Worm (Caenorhabditis elegans) whole organism, L4 larva: ENCODE data around the gene grld-1.

ENCODE experiments used
- F10B5.3 ChIP-seq: sonication (generic microtip); optimal IDR thresholded peaks from 2 replicates; lab custom pipeline; 2016; ENCODE audit warnings: mild to moderate bottlenecking, missing genetic modification characterization, missing compliant biosample characterization
- aly-2 ChIP-seq: sonication (generic microtip); optimal IDR thresholded peaks from 2 replicates; lab custom pipeline; 2018; ENCODE audit warnings: missing biosample characterization, missing genetic modification characterization
- arid-1 ChIP-seq: fragments of 200-800 bp; sonication (Bioruptor generic); conservative IDR thresholded peaks from 2 replicates; pipeline ENCODE4 v1.3.6; 2022; ENCODE audit warnings: missing genetic modification reagents, missing genetic modification characterization, missing compliant biosample characterization
- daf-16 ChIP-seq, 3 experiments: sonication (generic microtip); optimal IDR thresholded peaks; 2 replicates each; lab custom pipeline; 2016 to 2017; ENCODE audit warnings: missing genetic modification characterization in 3 of 3, missing genetic modification reagents in 3 of 3, mild to moderate bottlenecking in 2 of 3, missing compliant biosample characterization in 2 of 3, missing biosample characterization in 1 of 3, moderate library complexity in 1 of 3
- duxl-1 ChIP-seq: sonication (generic microtip); optimal IDR thresholded peaks from 2 replicates; lab custom pipeline; 2016; ENCODE audit warnings: mild to moderate bottlenecking, missing genetic modification characterization, moderate library complexity, missing compliant biosample characterization; ENCODE audit not compliant: poor library complexity
- lsy-2 ChIP-seq, 2 experiments: fragments of 150-350 bp in 1 of 2; sonication (generic microtip) in 1 of 2; optimal IDR thresholded peaks; 2 replicates each; lab custom pipeline; 2014 to 2017; ENCODE audit warnings: missing biosample characterization in 2 of 2, missing genetic modification characterization in 2 of 2
- ztf-11 ChIP-seq: fragments of 150-350 bp; optimal IDR thresholded peaks from 2 replicates; lab custom pipeline; 2014; ENCODE audit warnings: missing biosample characterization, missing genetic modification characterization

DNA sequence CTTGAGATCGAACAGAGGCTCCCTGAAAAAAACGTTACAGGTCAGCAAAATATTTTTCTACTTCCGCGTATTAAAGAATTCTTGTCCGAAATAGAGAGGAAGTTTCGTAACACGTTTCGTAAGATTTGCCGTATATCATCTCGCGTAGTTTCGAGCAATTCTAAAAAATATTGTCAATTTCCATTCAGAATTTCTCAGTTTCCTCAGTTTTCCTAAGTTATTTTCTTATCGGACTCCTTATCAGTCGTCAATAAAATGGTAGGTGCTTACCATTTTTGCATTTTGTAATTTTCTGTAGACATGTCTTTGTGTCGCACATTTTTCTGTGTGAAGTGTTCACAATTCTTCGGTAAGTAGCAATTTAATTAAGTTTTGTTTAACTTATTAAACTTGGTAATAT is 34.1 kb upstream of the grld-1 start, which contains the start of gene Y38C1AA.19:
- TF ChIP-seq F10B5.3 (tag; lab: Kevin White, UChicago) (no peak), daf-16 (GFP tag; optimal IDR thresholded peaks at IDR 0.05; lab: Kevin White, UChicago) (no peak), daf-16 (tag; optimal IDR thresholded peaks at IDR 0.05; lab: Kevin White, UChicago) (no peak), aly-2 (tag; lab: Kevin White, UChicago) (no peak), duxl-1 (no peak), ztf-11 (no peak), lsy-2 (tag; optimal IDR thresholded peaks at IDR 0.05; lab: Kevin White, UChicago) (no peak), arid-1 (GFP tag; lab: Robert Waterston, UW) (no peak)
